Worm (Caenorhabditis elegans) whole organism, L4 larva: ENCODE measurements around the gene col-73.

ENCODE experiments used
- D1046.2 ChIP-seq: fragments of 200-800 bp; sonication (Bioruptor generic); IDR thresholded peaks from 2 replicates; pipeline ENCODE4 v1.3.6; 2022; ENCODE audit warnings: missing genetic modification characterization, missing compliant biosample characterization
- R02D3.7 ChIP-seq: fragments of 150-350 bp; sonication (generic microtip); optimal IDR thresholded peaks from 3 replicates; lab custom pipeline; 2014; ENCODE audit warnings: missing biosample characterization, missing genetic modification characterization
- ZK546.5 ChIP-seq, 2 experiments: sonication (generic microtip); optimal IDR thresholded peaks; 2 replicates each; lab custom pipeline; 2017; ENCODE audit warnings: missing biosample characterization in 2 of 2, missing genetic modification characterization in 2 of 2
- aha-1 ChIP-seq: fragments of 150-350 bp; peaks from one replicate; lab custom pipeline; 2014; ENCODE audit warnings: missing biosample characterization, missing genetic modification characterization
- ama-1 ChIP-seq: fragments of 150-350 bp; optimal IDR thresholded peaks from 2 replicates; lab custom pipeline; 2014; ENCODE audit warnings: inconsistent platforms, mixed read lengths
- attf-4 ChIP-seq: sonication (generic microtip); optimal IDR thresholded peaks from 3 replicates; lab custom pipeline; 2017; ENCODE audit warnings: missing biosample characterization, missing genetic modification characterization
- ceh-20 ChIP-seq: fragments of 200-800 bp; sonication (Bioruptor generic); IDR thresholded peaks from 2 replicates; pipeline ENCODE4 v1.3.6; 2022; ENCODE audit warnings: missing genetic modification reagents, missing genetic modification characterization, missing compliant biosample characterization
- ceh-82 ChIP-seq: sonication (generic microtip); optimal IDR thresholded peaks from 2 replicates; lab custom pipeline; 2017; ENCODE audit warnings: missing biosample characterization, missing genetic modification characterization
- cey-2 ChIP-seq: sonication (generic microtip); optimal IDR thresholded peaks from 3 replicates; lab custom pipeline; 2017; ENCODE audit warnings: missing genetic modification characterization, mild to moderate bottlenecking, missing compliant biosample characterization, antibody characterized with exemption, borderline replicate concordance; ENCODE audit not compliant: insufficient read depth
- ctbp-1 ChIP-seq: fragments of 200-800 bp; sonication (Bioruptor generic); IDR thresholded peaks from 2 replicates; pipeline ENCODE4 v1.3.6; 2022; ENCODE audit warnings: missing genetic modification reagents, missing genetic modification characterization, missing compliant biosample characterization
- daf-16 ChIP-seq, 3 experiments: sonication (generic microtip); optimal IDR thresholded peaks; 2 replicates each; lab custom pipeline; 2016 to 2017; ENCODE audit warnings: missing genetic modification characterization in 3 of 3, missing genetic modification reagents in 3 of 3, mild to moderate bottlenecking in 2 of 3, missing compliant biosample characterization in 2 of 3, missing biosample characterization in 1 of 3, moderate library complexity in 1 of 3
- dmd-8 ChIP-seq: fragments of 200-800 bp; sonication (Bioruptor generic); IDR thresholded peaks from 2 replicates; pipeline ENCODE4 v1.3.6; 2022; ENCODE audit warnings: missing genetic modification characterization, missing compliant biosample characterization
- dpl-1 ChIP-seq: fragments of 150-350 bp; optimal IDR thresholded peaks from 2 replicates; lab custom pipeline; 2014; ENCODE audit warnings: missing biosample characterization, missing genetic modification reagents, missing genetic modification characterization
- egl-27 ChIP-seq: sonication (generic microtip); optimal IDR thresholded peaks from 3 replicates; lab custom pipeline; 2017; ENCODE audit warnings: missing biosample characterization, missing genetic modification reagents, missing genetic modification characterization
- egl-43 ChIP-seq: fragments of 200-800 bp; sonication (Bioruptor generic); IDR thresholded peaks from 2 replicates; pipeline ENCODE4 v1.3.6; 2022; ENCODE audit warnings: missing genetic modification reagents, missing genetic modification characterization, missing compliant biosample characterization
- jun-1 ChIP-seq: fragments of 150-350 bp; optimal IDR thresholded peaks from 2 replicates; lab custom pipeline; 2014; ENCODE audit warnings: missing biosample characterization, missing genetic modification reagents, missing genetic modification characterization
- lin-15B ChIP-seq: fragments of 150-350 bp; sonication (generic microtip); optimal IDR thresholded peaks from 3 replicates; lab custom pipeline; 2014; ENCODE audit warnings: missing biosample characterization, missing genetic modification characterization
- lin-29 ChIP-seq: fragments of 200-800 bp; sonication (Bioruptor generic); IDR thresholded peaks from 2 replicates; pipeline ENCODE4 v1.3.6; 2022; ENCODE audit warnings: missing genetic modification reagents, missing genetic modification characterization, missing compliant biosample characterization
- lin-38 ChIP-seq: fragments of 200-800 bp; sonication (Bioruptor generic); IDR thresholded peaks from 2 replicates; pipeline ENCODE4 v1.3.6; 2022; ENCODE audit warnings: missing genetic modification reagents, missing genetic modification characterization, missing compliant biosample characterization
- lir-3 ChIP-seq: sonication (generic microtip); optimal IDR thresholded peaks from 2 replicates; lab custom pipeline; 2016; ENCODE audit warnings: mild to moderate bottlenecking, missing genetic modification characterization, missing compliant biosample characterization
- lsy-2 ChIP-seq, 2 experiments: fragments of 150-350 bp in 1 of 2; sonication (generic microtip) in 1 of 2; optimal IDR thresholded peaks; 2 replicates each; lab custom pipeline; 2014 to 2017; ENCODE audit warnings: missing biosample characterization in 2 of 2, missing genetic modification characterization in 2 of 2
- madf-5 ChIP-seq, 2 experiments: fragments of 200-800 bp; sonication (Bioruptor generic); IDR thresholded peaks; 2 replicates each; pipeline ENCODE4 v1.3.6; 2022; ENCODE audit warnings: missing compliant biosample characterization in 2 of 2, missing genetic modification characterization in 2 of 2
- madf-9 ChIP-seq: fragments of 200-800 bp; sonication (Bioruptor generic); conservative IDR thresholded peaks from 2 replicates; pipeline ENCODE4 v1.3.6; 2022; ENCODE audit warnings: missing genetic modification reagents, missing genetic modification characterization, missing compliant biosample characterization
- mdl-1 ChIP-seq, 2 experiments: fragments of 150-350 bp in 1 of 2; sonication (generic microtip) in 1 of 2; optimal IDR thresholded peaks; 2 replicates each; lab custom pipeline; 2014 to 2017; ENCODE audit warnings: missing biosample characterization in 2 of 2, missing genetic modification characterization in 2 of 2
- mep-1 ChIP-seq: fragments of 150-350 bp; sonication (generic microtip); optimal IDR thresholded peaks from 3 replicates; lab custom pipeline; 2014; ENCODE audit warnings: missing biosample characterization, missing genetic modification characterization
- mes-2 ChIP-seq: sonication (generic microtip); optimal IDR thresholded peaks from 2 replicates; lab custom pipeline; 2016; ENCODE audit warnings: missing genotype, mild to moderate bottlenecking, missing genetic modification characterization, missing compliant biosample characterization; ENCODE audit not compliant: poor library complexity, severe bottlenecking
- mxl-2 ChIP-seq: fragments of 200-800 bp; sonication (Bioruptor generic); conservative IDR thresholded peaks from 2 replicates; pipeline ENCODE4 v1.3.6; 2022; ENCODE audit warnings: missing genetic modification reagents, missing genetic modification characterization, missing compliant biosample characterization
- nhr-11 ChIP-seq: fragments of 150-350 bp; optimal IDR thresholded peaks from 2 replicates; lab custom pipeline; 2014; ENCODE audit warnings: missing biosample characterization, missing genetic modification characterization
- nhr-237 ChIP-seq: sonication (generic microtip); optimal IDR thresholded peaks from 2 replicates; lab custom pipeline; 2017; ENCODE audit warnings: missing biosample characterization, missing genetic modification characterization
- nhr-28 ChIP-seq: fragments of 150-350 bp; optimal IDR thresholded peaks from 2 replicates; lab custom pipeline; 2014; ENCODE audit warnings: missing biosample characterization, missing genetic modification characterization
- nhr-41 ChIP-seq: fragments of 200-800 bp; sonication (Bioruptor generic); IDR thresholded peaks from 2 replicates; pipeline ENCODE4 v1.3.6; 2022; ENCODE audit warnings: missing genetic modification reagents, missing genetic modification characterization, missing compliant biosample characterization
- nhr-42 ChIP-seq: fragments of 200-800 bp; sonication (Bioruptor generic); IDR thresholded peaks from 2 replicates; pipeline ENCODE4 v1.3.6; 2022; ENCODE audit warnings: missing genetic modification characterization, missing compliant biosample characterization
- nhr-48 ChIP-seq: sonication (generic microtip); optimal IDR thresholded peaks from 2 replicates; lab custom pipeline; 2016; ENCODE audit warnings: mild to moderate bottlenecking, missing genetic modification characterization, missing compliant biosample characterization
- nhr-6 ChIP-seq: fragments of 150-350 bp; optimal IDR thresholded peaks from 2 replicates; lab custom pipeline; 2014; ENCODE audit warnings: missing biosample characterization, missing genetic modification characterization
- nhr-76 ChIP-seq: fragments of 150-350 bp; optimal IDR thresholded peaks from 2 replicates; lab custom pipeline; 2014; ENCODE audit warnings: missing biosample characterization, missing genetic modification characterization
- nhr-77 ChIP-seq: fragments of 150-350 bp; optimal IDR thresholded peaks from 2 replicates; lab custom pipeline; 2014; ENCODE audit warnings: missing biosample characterization, missing genetic modification characterization
- pha-4 ChIP-seq, 2 experiments: fragments of 150-350 bp in 1 of 2; fragments of 200-800 bp in 1 of 2; sonication (Bioruptor generic) in 1 of 2; IDR thresholded peaks in 1 of 2; optimal IDR thresholded peaks in 1 of 2; 2 replicates each; pipeline versions ENCODE4 v1.3.6 to Lab custom; 2014 to 2022; ENCODE audit warnings: missing genetic modification characterization in 2 of 2, missing genetic modification reagents in 2 of 2, missing biosample characterization in 1 of 2, missing compliant biosample characterization in 1 of 2
- skn-1 ChIP-seq: fragments of 150-350 bp; optimal IDR thresholded peaks from 2 replicates; lab custom pipeline; 2014; ENCODE audit warnings: missing biosample characterization, missing genetic modification characterization
- spr-1 ChIP-seq: sonication (generic microtip); optimal IDR thresholded peaks from 2 replicates; lab custom pipeline; 2016; ENCODE audit warnings: mild to moderate bottlenecking, missing genetic modification characterization, missing compliant biosample characterization
- spr-3 ChIP-seq: fragments of 200-800 bp; sonication (Bioruptor generic); optimal IDR thresholded peaks from 2 replicates; lab custom pipeline; 2018; ENCODE audit warnings: mild to moderate bottlenecking, missing genetic modification characterization, missing compliant biosample characterization
- tra-1 ChIP-seq: fragments of 200-800 bp; sonication (Bioruptor generic); IDR thresholded peaks from 2 replicates; pipeline ENCODE4 v1.3.6; 2022; ENCODE audit warnings: missing genetic modification reagents, missing genetic modification characterization, missing compliant biosample characterization
- unc-39 ChIP-seq: sonication (generic microtip); optimal IDR thresholded peaks from 2 replicates; lab custom pipeline; 2017; ENCODE audit warnings: missing biosample characterization, missing genetic modification characterization
- unc-62 ChIP-seq, 3 experiments: fragments of 150-350 bp in 1 of 3; sonication (generic microtip); optimal IDR thresholded peaks in 2 of 3; peaks in 1 of 3; 1 replicate in 1 of 3; 2 replicates in 2 of 3; lab custom pipeline; 2014 to 2017; ENCODE audit warnings: missing biosample characterization in 3 of 3, missing genetic modification characterization in 3 of 3, missing genetic modification reagents in 3 of 3, missing genotype in 1 of 3
- zag-1 ChIP-seq: fragments of 150-350 bp; optimal IDR thresholded peaks from 2 replicates; lab custom pipeline; 2014; ENCODE audit warnings: missing biosample characterization, missing genetic modification characterization
- zip-11 ChIP-seq: fragments of 200-800 bp; sonication (Bioruptor generic); IDR thresholded peaks from 2 replicates; pipeline ENCODE4 v1.3.6; 2022; ENCODE audit warnings: missing genetic modification characterization, missing compliant biosample characterization
- ztf-11 ChIP-seq: fragments of 150-350 bp; optimal IDR thresholded peaks from 2 replicates; lab custom pipeline; 2014; ENCODE audit warnings: missing biosample characterization, missing genetic modification characterization

The col-73 gene

ce11 chrII:4855489-4855888 lies 17.4 kb downstream of the col-73 start (continued):
- no peak for TF ChIP-seq egl-27 (tag; lab: Kevin White, UChicago)
- no peak for TF ChIP-seq lir-3 (tag; lab: Kevin White, UChicago)
- TF ChIP-seq tra-1 (GFP tag; lab: Robert Waterston, UW) = no peak
- TF ChIP-seq ZK546.5 (tag; optimal IDR thresholded peaks at IDR 0.05; lab: Kevin White, UChicago) = no peak
- TF ChIP-seq madf-5 (GFP tag; IDR thresholded peaks at IDR 0.05; lab: Robert Waterston, UW) = no peak
- peak; percentile 90 for TF ChIP-seq aha-1 (tag; lab: Kevin White, UChicago)
- no peak for TF ChIP-seq zip-11
- TF ChIP-seq ctbp-1 (GFP tag; lab: Robert Waterston, UW) = no peak
- no peak for TF ChIP-seq nhr-42 (GFP tag; lab: Robert Waterston, UW)
- TF ChIP-seq attf-4 (tag; lab: Kevin White, UChicago) = no peak
- TF ChIP-seq lin-29 (GFP tag; lab: Robert Waterston, UW) = no peak
- TF ChIP-seq madf-9 (GFP tag; lab: Robert Waterston, UW) = no peak
- TF ChIP-seq ceh-82 = no peak
- TF ChIP-seq cey-2 (tag; lab: Kevin White, UChicago) = no peak

- no peak for TF ChIP-seq jun-1 (tag; lab: Kevin White, UChicago)
- peak; percentile 18 for TF ChIP-seq nhr-28 (tag; lab: Kevin White, UChicago)
- no peak for TF ChIP-seq nhr-77 (tag; lab: Kevin White, UChicago)
- no peak for TF ChIP-seq daf-16 (GFP tag; optimal IDR thresholded peaks at IDR 0.05; lab: Kevin White, UChicago)
- peak; percentile 11 for TF ChIP-seq daf-16 (tag; optimal IDR thresholded peaks at IDR 0.05; lab: Kevin White, UChicago)
- peak in 1 of 2 experiments; percentile 60 for TF ChIP-seq unc-62 (GFP tag; optimal IDR thresholded peaks at IDR 0.05 in 1 of 2; lab: Kevin White, UChicago)
- TF ChIP-seq unc-62 (tag; optimal IDR thresholded peaks at IDR 0.05; lab: Kevin White, UChicago) = no peak
- TF ChIP-seq, all 104 proteins: peak for 3
These were observed 18.2 kb downstream of the col-73 start for ce11 chrII:4854761-4855160.

ce11 chrII:4851594-4852106 lies 21.3 kb downstream of the col-73 start, which contains the start of gene dnj-9:
Gene dnj-9, plus strand, starts transcription at chrII:4852056.
- peak; percentile 94 for TF ChIP-seq spr-1 (tag; lab: Kevin White, UChicago)
- peak; percentile 93 for TF ChIP-seq nhr-6
- no peak for TF ChIP-seq R02D3.7
- peak; percentile 84 for TF ChIP-seq nhr-11
- peak; percentile 80 for TF ChIP-seq mxl-2
- no peak for TF ChIP-seq ZK546.5 (tag; optimal IDR thresholded peaks at IDR 0.05; lab: Kevin White, UChicago)
- TF ChIP-seq D1046.2 (GFP tag; lab: Robert Waterston, UW) = no peak
- no peak for TF ChIP-seq unc-39 (tag; lab: Kevin White, UChicago)
- TF ChIP-seq lin-15B (tag; lab: Kevin White, UChicago) = peak; percentile 50
- TF ChIP-seq lin-38 (GFP tag; lab: Robert Waterston, UW) = peak; percentile 92
- TF ChIP-seq skn-1 (tag; lab: Kevin White, UChicago) = no peak
- TF ChIP-seq ctbp-1 (GFP tag; lab: Robert Waterston, UW) = peak; percentile 88
- peak; percentile 41 for TF ChIP-seq nhr-76 (tag; lab: Kevin White, UChicago)
- peak; percentile 93 for TF ChIP-seq nhr-77 (tag; lab: Kevin White, UChicago)
- no peak for TF ChIP-seq ama-1 (lab: Kevin White, UChicago)
- peak; percentile 92 for TF ChIP-seq spr-3 (GFP tag; lab: Kevin White, UChicago)
- TF ChIP-seq mep-1 (tag; lab: Kevin White, UChicago) = peak; percentile 96
- TF ChIP-seq tra-1 (GFP tag; lab: Robert Waterston, UW) = peak; percentile 86; the same call in 1 of the 2 replicates
- TF ChIP-seq daf-16 (GFP tag; optimal IDR thresholded peaks at IDR 0.05; lab: Kevin White, UChicago) = peak; percentile 38 to 85
- peak; percentile 79 for TF ChIP-seq daf-16 (tag; optimal IDR thresholded peaks at IDR 0.05; lab: Kevin White, UChicago)
- peak in 1 of 2 experiments; percentile 51 for TF ChIP-seq mdl-1 (tag; optimal IDR thresholded peaks at IDR 0.05; lab: Kevin White, UChicago)
- TF ChIP-seq ztf-11 (tag; lab: Kevin White, UChicago) = no peak
- TF ChIP-seq dpl-1 = peak; percentile 100
- peak; percentile 76 for TF ChIP-seq zag-1 (tag; lab: Kevin White, UChicago)
- no peak for TF ChIP-seq nhr-41
- peak; percentile 90 for TF ChIP-seq ceh-20 (GFP tag; lab: Robert Waterston, UW)
- peak; percentile 89 for TF ChIP-seq nhr-48 (tag; lab: Kevin White, UChicago)
- TF ChIP-seq nhr-237 (tag; lab: Kevin White, UChicago) = no peak
- no peak for TF ChIP-seq dmd-8 (GFP tag; lab: Robert Waterston, UW)
- TF ChIP-seq mes-2 = peak; percentile 95
- TF ChIP-seq egl-43 = peak; percentile 77
- TF ChIP-seq lsy-2 (tag; optimal IDR thresholded peaks at IDR 0.05; lab: Kevin White, UChicago) = peak; percentile 68 to 96
- peak; percentile 89 for TF ChIP-seq pha-4 (GFP tag; IDR thresholded peaks at IDR 0.05; lab: Robert Waterston, UW)
- TF ChIP-seq pha-4 (tag; optimal IDR thresholded peaks at IDR 0.05; lab: Kevin White, UChicago) = peak; percentile 94
- TF ChIP-seq nhr-28 (tag; lab: Kevin White, UChicago) = peak; percentile 83
